Fruit fly (Drosophila melanogaster): ENCODE data around the gene CG5556.

CG5556 gene

dm6 chr2L:1390271-1390670, 37.6 kb upstream of the CG5556 start:
- TF ChIP-seq CG16863 (GFP tag; optimal IDR thresholded peaks at IDR 0.05) (no peak), CG15269 (tag; optimal IDR thresholded peaks at IDR 0.05) (no peak), Hr3 (GFP tag; optimal IDR thresholded peaks at IDR 0.05) (no peak), CG4820 (GFP tag; optimal IDR thresholded peaks at IDR 0.05) (no peak), onecut (GFP tag; IDR thresholded peaks at IDR 0.05) (no peak), sd (tag; optimal IDR thresholded peaks at IDR 0.05) (peak; percentile 9), CG2116 (GFP tag; optimal IDR thresholded peaks at IDR 0.05) (no peak), vnd (GFP tag; IDR thresholded peaks at IDR 0.05; ENCODE audit: partially characterized antibody) (no peak), CG9437 (GFP tag; optimal IDR thresholded peaks at IDR 0.05) (no peak), CG8944 (GFP tag; optimal IDR thresholded peaks at IDR 0.05) (no peak), Dad (GFP tag; optimal IDR thresholded peaks at IDR 0.05) (no peak), sc (optimal IDR thresholded peaks at IDR 0.05) (no peak), sc (GFP tag; optimal IDR thresholded peaks at IDR 0.05) (no peak), CG43689 (GFP tag; IDR thresholded peaks at IDR 0.05) (no peak), Side (GFP tag; optimal IDR thresholded peaks at IDR 0.05) (no peak), pros (GFP tag; optimal IDR thresholded peaks at IDR 0.05) (peak; percentile 80), Mad (GFP tag; optimal IDR thresholded peaks at IDR 0.05) (no peak), Adf1 (GFP tag; IDR thresholded peaks at IDR 0.05) (no peak), lbe (GFP tag; optimal IDR thresholded peaks at IDR 0.05) (no peak), repo (GFP tag; optimal IDR thresholded peaks at IDR 0.05) (no peak), run (tag; optimal IDR thresholded peaks at IDR 0.05) (no peak), Elba2 (GFP tag; optimal IDR thresholded peaks at IDR 0.05) (no peak), gsb-n (tag; optimal IDR thresholded peaks at IDR 0.05) (peak; percentile 26), CG34224 (GFP tag; IDR thresholded peaks at IDR 0.05; ENCODE audit: partially characterized antibody) (no peak), chinmo (GFP tag; IDR thresholded peaks at IDR 0.05; ENCODE audit: partially characterized antibody) (0 out of 4 replicates have a peak, but pooled peaks have one; percentile 30), nerfin-1 (tag; optimal IDR thresholded peaks at IDR 0.05) (peak; percentile 96), CG9932 (GFP tag; IDR thresholded peaks at IDR 0.05) (no peak), CG42726 (GFP tag; IDR thresholded peaks at IDR 0.05; ENCODE audit: partially characterized antibody) (no peak), fd102C (GFP tag; optimal IDR thresholded peaks at IDR 0.05) (no peak)

DNA sequence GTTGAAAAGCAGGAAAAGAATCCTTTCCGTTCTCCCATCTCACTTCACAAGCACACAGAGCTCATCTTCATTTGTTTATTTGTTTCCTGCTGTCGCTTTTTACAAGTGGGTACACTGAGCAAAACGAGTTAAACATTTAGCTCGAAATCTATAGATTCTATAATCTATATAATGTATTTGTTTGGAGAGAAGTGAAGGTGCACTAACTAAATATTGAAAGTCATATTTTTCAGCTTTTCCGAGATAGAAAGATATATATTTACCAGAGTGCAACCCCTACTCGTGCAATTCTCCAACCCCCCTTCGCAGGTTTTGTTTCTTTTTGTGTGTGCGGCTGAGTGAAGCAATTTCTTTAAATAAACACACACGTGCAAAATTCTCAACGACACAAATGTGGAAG, 35.1 kb upstream of the CG5556 start:
- TF ChIP-seq CG4707 (GFP tag; optimal IDR thresholded peaks at IDR 0.05), result no peak
- no peak for TF ChIP-seq CG11560 (tag; IDR thresholded peaks at IDR 0.05)
- TF ChIP-seq cato (GFP tag; optimal IDR thresholded peaks at IDR 0.05; ENCODE audit: borderline replicate concordance), result no peak
- TF ChIP-seq bsh (GFP tag; optimal IDR thresholded peaks at IDR 0.05), result peak in 1 of 2 experiments; percentile 27
- TF ChIP-seq zf30C (GFP tag; optimal IDR thresholded peaks at IDR 0.05), result peak; percentile 33
- no peak for TF ChIP-seq pfk (GFP tag; optimal IDR thresholded peaks at IDR 0.05)
- TF ChIP-seq nerfin-1 (tag; optimal IDR thresholded peaks at IDR 0.05), result peak; percentile 27
- no peak for TF ChIP-seq CG16813 (GFP tag; IDR thresholded peaks at IDR 0.05; ENCODE audit: partially characterized antibody)
- TF ChIP-seq CG17361 (GFP tag; IDR thresholded peaks at IDR 0.05), result 0 out of 3 replicates have a peak, but pooled peaks have one; percentile 9
- no peak for TF ChIP-seq Deaf1 (tag; optimal IDR thresholded peaks at IDR 0.05)
- 0 out of 2 replicates have a peak, but pooled peaks have one; percentile 29 for TF ChIP-seq Drgx (GFP tag; IDR thresholded peaks at IDR 0.05)
- TF ChIP-seq en (GFP tag; optimal IDR thresholded peaks at IDR 0.05), result no peak
- no peak for TF ChIP-seq CG10654 (GFP tag; optimal IDR thresholded peaks at IDR 0.05)
- no peak for TF ChIP-seq chn (GFP tag; optimal IDR thresholded peaks at IDR 0.05)
- no peak for TF ChIP-seq fd64A (GFP tag; optimal IDR thresholded peaks at IDR 0.05)
- no peak for TF ChIP-seq Sry-δ (GFP tag; optimal IDR thresholded peaks at IDR 0.05)
- no peak for TF ChIP-seq sob (GFP tag; IDR thresholded peaks at IDR 0.05)
- TF ChIP-seq Atf6 (GFP tag; IDR thresholded peaks at IDR 0.05), result no peak
- TF ChIP-seq Ets65A (GFP tag), result peak; percentile 53
- no peak for TF ChIP-seq CG9817 (tag; optimal IDR thresholded peaks at IDR 0.05)
- TF ChIP-seq amos (GFP tag; IDR thresholded peaks at IDR 0.05; ENCODE audit: partially characterized antibody), result no peak

All from whole organism, embryonic.